Worm (Caenorhabditis elegans): ENCODE data around the gene T03F7.6.

- TF ChIP-seq egl-44 (GFP tag; IDR thresholded peaks at IDR 0.05): no peak
- no peak for TF ChIP-seq F33H1.4 (GFP tag; IDR thresholded peaks at IDR 0.05)
- TF ChIP-seq F55B11.4 (tag; optimal IDR thresholded peaks at IDR 0.05; ENCODE audit: borderline replicate concordance, insufficient read depth): no peak
- no peak for TF ChIP-seq atf-7 (tag; optimal IDR thresholded peaks at IDR 0.05)
- TF ChIP-seq aptf-3 (GFP tag; IDR thresholded peaks at IDR 0.05): no peak
- TF ChIP-seq ceh-40 (GFP tag; IDR thresholded peaks at IDR 0.05): no peak
These were observed at the start of gene T03F7.6 for ce11 chrV:11294393-11294792.

Measured in whole organism, young adult.